Worm (Caenorhabditis elegans) whole organism, L4 larva: ENCODE data around the gene pag-3.

Experiments used
- F37D6.2 ChIP-seq: sonication (generic microtip); optimal IDR thresholded peaks from 2 replicates; lab custom pipeline; 2016; ENCODE audit warnings: mild to moderate bottlenecking, missing genetic modification characterization, missing compliant biosample characterization
- ama-1 ChIP-seq: fragments of 150-350 bp; optimal IDR thresholded peaks from 2 replicates; lab custom pipeline; 2014; ENCODE audit warnings: inconsistent platforms, mixed read lengths
- ceh-44 ChIP-seq: fragments of 200-800 bp; sonication (Bioruptor generic); IDR thresholded peaks from 2 replicates; pipeline ENCODE4 v1.3.6; 2022; ENCODE audit warnings: missing genetic modification reagents, missing genetic modification characterization, missing compliant biosample characterization
- hif-1 ChIP-seq, 2 experiments: sonication (generic microtip); optimal IDR thresholded peaks; 2 replicates each; lab custom pipeline; 2016 to 2017; ENCODE audit warnings: missing compliant biosample characterization in 2 of 2, missing genetic modification characterization in 2 of 2, missing genetic modification reagents in 2 of 2, missing genotype in 2 of 2, mild to moderate bottlenecking in 1 of 2
- nhr-111 ChIP-seq: fragments of 200-800 bp; sonication (Bioruptor generic); optimal IDR thresholded peaks from 2 replicates; lab custom pipeline; 2018; ENCODE audit warnings: mild to moderate bottlenecking, missing genetic modification characterization, missing compliant biosample characterization
- nhr-77 ChIP-seq: fragments of 150-350 bp; optimal IDR thresholded peaks from 2 replicates; lab custom pipeline; 2014; ENCODE audit warnings: missing biosample characterization, missing genetic modification characterization
- pha-4 ChIP-seq, 2 experiments: fragments of 150-350 bp in 1 of 2; fragments of 200-800 bp in 1 of 2; sonication (Bioruptor generic) in 1 of 2; IDR thresholded peaks in 1 of 2; optimal IDR thresholded peaks in 1 of 2; 2 replicates each; pipeline versions ENCODE4 v1.3.6 to Lab custom; 2014 to 2022; ENCODE audit warnings: missing genetic modification characterization in 2 of 2, missing genetic modification reagents in 2 of 2, missing biosample characterization in 1 of 2, missing compliant biosample characterization in 1 of 2
- unc-39 ChIP-seq: sonication (generic microtip); optimal IDR thresholded peaks from 2 replicates; lab custom pipeline; 2017; ENCODE audit warnings: missing biosample characterization, missing genetic modification characterization

ce11 chrX:14983274-14983673, 28.8 kb upstream of the pag-3 start, which contains the start of gene rbg-1:
- TF ChIP-seq ama-1 (lab: Kevin White, UChicago) (peak; percentile 13), pha-4 (GFP tag; IDR thresholded peaks at IDR 0.05; lab: Robert Waterston, UW) (no peak), pha-4 (tag; optimal IDR thresholded peaks at IDR 0.05; lab: Kevin White, UChicago) (peak; percentile 98), unc-39 (tag; lab: Kevin White, UChicago) (no peak), nhr-77 (tag; lab: Kevin White, UChicago) (peak; percentile 69), nhr-111 (no peak), ceh-44 (GFP tag; lab: Robert Waterston, UW) (0 out of 2 replicates have a peak, but pooled peaks have one; percentile 16), hif-1 (tag; optimal IDR thresholded peaks at IDR 0.05; lab: Kevin White, UChicago) (peak in 1 of 2 experiments; percentile 45), F37D6.2 (tag; lab: Kevin White, UChicago) (no peak)
